Worm (Caenorhabditis elegans) whole organism, mixed stage, embryonic: ENCODE results near the gene irld-17.

ENCODE experiments used
- bed-3 ChIP-seq: fragments of 200-800 bp; sonication (Bioruptor generic); optimal IDR thresholded peaks from 3 replicates; lab custom pipeline; 2018; ENCODE audit warnings: mild to moderate bottlenecking, missing genetic modification characterization, moderate library complexity, missing compliant biosample characterization
- blmp-1 ChIP-seq: fragments of 150-350 bp; optimal IDR thresholded peaks from 2 replicates; lab custom pipeline; 2014; ENCODE audit warnings: missing biosample characterization, missing genetic modification characterization
- ceh-83 ChIP-seq: fragments of 200-800 bp; sonication (Bioruptor generic); optimal IDR thresholded peaks from 2 replicates; lab custom pipeline; 2018; ENCODE audit warnings: mild to moderate bottlenecking, missing genetic modification characterization, missing compliant biosample characterization
- ces-1 ChIP-seq: fragments of 150-350 bp; optimal IDR thresholded peaks from 2 replicates; lab custom pipeline; 2014; ENCODE audit warnings: missing biosample characterization, missing genetic modification reagents, missing genetic modification characterization
- cnd-1 ChIP-seq: fragments of 200-800 bp; sonication (Bioruptor generic); optimal IDR thresholded peaks from 2 replicates; lab custom pipeline; 2018; ENCODE audit warnings: mild to moderate bottlenecking, missing genetic modification characterization, missing compliant biosample characterization
- drap-1 ChIP-seq: fragments of 200-800 bp; sonication (Bioruptor generic); optimal IDR thresholded peaks from 3 replicates; lab custom pipeline; 2018; ENCODE audit warnings: mild to moderate bottlenecking, missing genetic modification characterization, missing compliant biosample characterization
- elt-3 ChIP-seq: fragments of 150-350 bp; optimal IDR thresholded peaks from 2 replicates; lab custom pipeline; 2014; ENCODE audit warnings: missing biosample characterization, missing genetic modification characterization
- mab-5 ChIP-seq: fragments of 150-350 bp; optimal IDR thresholded peaks from 2 replicates; lab custom pipeline; 2014; ENCODE audit warnings: missing biosample characterization, missing genetic modification characterization
- nhr-12 ChIP-seq: fragments of 150-350 bp; optimal IDR thresholded peaks from 2 replicates; lab custom pipeline; 2014; ENCODE audit warnings: missing biosample characterization, missing genetic modification characterization
- nhr-2 ChIP-seq: fragments of 150-350 bp; optimal IDR thresholded peaks from 2 replicates; lab custom pipeline; 2014; ENCODE audit warnings: missing biosample characterization, missing genetic modification characterization
- nhr-237 ChIP-seq: fragments of 150-350 bp; optimal IDR thresholded peaks from 2 replicates; lab custom pipeline; 2014; ENCODE audit warnings: missing biosample characterization, missing genetic modification characterization
- snpc-4 ChIP-seq: fragments of 150-350 bp; optimal IDR thresholded peaks from 2 replicates; lab custom pipeline; 2014; ENCODE audit warnings: missing biosample characterization, missing genetic modification characterization
- sptf-1 ChIP-seq: sonication (generic microtip); optimal IDR thresholded peaks from 2 replicates; lab custom pipeline; 2017; ENCODE audit warnings: mild to moderate bottlenecking, missing genetic modification characterization, moderate library complexity, missing compliant biosample characterization
- tbx-8 ChIP-seq: fragments of 200-800 bp; sonication (Bioruptor generic); optimal IDR thresholded peaks from 2 replicates; lab custom pipeline; 2018; ENCODE audit warnings: mild to moderate bottlenecking, missing genetic modification characterization, moderate library complexity, missing compliant biosample characterization
- unc-39 ChIP-seq: fragments of 150-350 bp; optimal IDR thresholded peaks from 2 replicates; lab custom pipeline; 2014; ENCODE audit warnings: missing biosample characterization, missing genetic modification characterization
- unc-62 ChIP-seq: fragments of 150-350 bp; optimal IDR thresholded peaks from 2 replicates; lab custom pipeline; 2014; ENCODE audit warnings: missing biosample characterization, missing genetic modification reagents, missing genetic modification characterization
- zip-8 ChIP-seq: fragments of 150-350 bp; optimal IDR thresholded peaks from 2 replicates; lab custom pipeline; 2014; ENCODE audit warnings: missing biosample characterization, missing genetic modification characterization

The irld-17 gene

DNA sequence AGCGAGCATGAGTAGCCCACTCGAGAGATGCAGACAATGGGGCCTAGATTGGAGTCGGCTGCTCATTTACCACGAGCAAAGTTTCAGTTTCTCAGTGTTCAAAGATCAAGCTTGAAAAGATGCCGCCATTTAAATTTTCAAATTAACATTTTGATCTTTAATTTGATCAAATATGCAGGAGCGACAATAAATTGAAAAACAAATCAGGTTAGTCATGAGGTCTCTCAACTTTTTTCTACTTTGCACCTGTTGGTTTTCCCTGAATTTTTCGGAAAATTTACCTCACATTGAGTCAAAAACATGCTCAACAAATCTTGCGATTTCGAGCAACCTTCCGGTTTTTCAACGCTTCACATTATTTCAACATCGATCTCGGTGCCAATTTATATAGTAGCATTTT, 53.5 kb downstream of the irld-17 start, which contains the start of gene srh-5:
srh-5 (plus strand) TSS at position 301 of the 400 bp plus-strand sequence.
- no peak for TF ChIP-seq zip-8 (tag; lab: Kevin White, UChicago)
- TF ChIP-seq snpc-4 (tag; lab: Kevin White, UChicago) = no peak
- TF ChIP-seq bed-3 (GFP tag; lab: Kevin White, UChicago) = no peak
- TF ChIP-seq nhr-12 = no peak
- TF ChIP-seq mab-5 (tag; lab: Kevin White, UChicago) = no peak
- TF ChIP-seq nhr-2 = no peak
- no peak for TF ChIP-seq tbx-8 (GFP tag; lab: Kevin White, UChicago)
- TF ChIP-seq unc-62 (GFP tag; lab: Kevin White, UChicago) = no peak
- no peak for TF ChIP-seq drap-1 (GFP tag; lab: Kevin White, UChicago)
- TF ChIP-seq elt-3 = no peak
- no peak for TF ChIP-seq ces-1 (GFP tag; lab: Kevin White, UChicago)
- no peak for TF ChIP-seq cnd-1 (tag; lab: Kevin White, UChicago)
- TF ChIP-seq ceh-83 (GFP tag; lab: Kevin White, UChicago) = no peak
- no peak for TF ChIP-seq nhr-237
- TF ChIP-seq unc-39 (tag; lab: Kevin White, UChicago) = no peak
- no peak for TF ChIP-seq sptf-1 (tag; lab: Kevin White, UChicago)
- no peak for TF ChIP-seq blmp-1
